Worm (Caenorhabditis elegans) whole organism, mixed stage, embryonic: Measurements from ENCODE around the gene ceh-90.

Experiments
- ceh-39 ChIP-seq: fragments of 150-350 bp; optimal IDR thresholded peaks from 2 replicates; lab custom pipeline; 2014; ENCODE audit warnings: missing biosample characterization, missing genetic modification characterization
- ceh-83 ChIP-seq: fragments of 200-800 bp; sonication (Bioruptor generic); optimal IDR thresholded peaks from 2 replicates; lab custom pipeline; 2018; ENCODE audit warnings: mild to moderate bottlenecking, missing genetic modification characterization, missing compliant biosample characterization
- ces-1 ChIP-seq: fragments of 150-350 bp; optimal IDR thresholded peaks from 2 replicates; lab custom pipeline; 2014; ENCODE audit warnings: missing biosample characterization, missing genetic modification reagents, missing genetic modification characterization
- drap-1 ChIP-seq: fragments of 200-800 bp; sonication (Bioruptor generic); optimal IDR thresholded peaks from 3 replicates; lab custom pipeline; 2018; ENCODE audit warnings: mild to moderate bottlenecking, missing genetic modification characterization, missing compliant biosample characterization
- elt-3 ChIP-seq: fragments of 150-350 bp; optimal IDR thresholded peaks from 2 replicates; lab custom pipeline; 2014; ENCODE audit warnings: missing biosample characterization, missing genetic modification characterization
- ham-2 ChIP-seq: fragments of 200-800 bp; sonication (Bioruptor generic); optimal IDR thresholded peaks from 2 replicates; lab custom pipeline; 2018; ENCODE audit warnings: mild to moderate bottlenecking, missing genetic modification characterization, missing compliant biosample characterization
- hlh-1 ChIP-seq: fragments of 150-350 bp; optimal IDR thresholded peaks from 2 replicates; lab custom pipeline; 2014; ENCODE audit warnings: missing biosample characterization, missing genetic modification reagents, missing genetic modification characterization
- lin-13 ChIP-seq: fragments of 150-350 bp; optimal IDR thresholded peaks from 2 replicates; lab custom pipeline; 2014; ENCODE audit warnings: missing biosample characterization, missing genetic modification characterization
- lin-32 ChIP-seq: fragments of 200-800 bp; sonication (Bioruptor generic); optimal IDR thresholded peaks from 2 replicates; lab custom pipeline; 2018; ENCODE audit warnings: mild to moderate bottlenecking, missing genetic modification characterization, missing compliant biosample characterization
- lsy-2 ChIP-seq: fragments of 150-350 bp; optimal IDR thresholded peaks from 2 replicates; lab custom pipeline; 2014; ENCODE audit warnings: missing biosample characterization, missing genetic modification characterization
- mab-5 ChIP-seq: fragments of 150-350 bp; optimal IDR thresholded peaks from 2 replicates; lab custom pipeline; 2014; ENCODE audit warnings: missing biosample characterization, missing genetic modification characterization
- mep-1 ChIP-seq: fragments of 150-350 bp; optimal IDR thresholded peaks from 2 replicates; lab custom pipeline; 2017; ENCODE audit warnings: missing biosample characterization, missing genetic modification reagents, missing genetic modification characterization, inconsistent platforms
- nhr-2 ChIP-seq: fragments of 150-350 bp; optimal IDR thresholded peaks from 2 replicates; lab custom pipeline; 2014; ENCODE audit warnings: missing biosample characterization, missing genetic modification characterization
- nhr-237 ChIP-seq: fragments of 150-350 bp; optimal IDR thresholded peaks from 2 replicates; lab custom pipeline; 2014; ENCODE audit warnings: missing biosample characterization, missing genetic modification characterization
- nhr-28 ChIP-seq: fragments of 150-350 bp; optimal IDR thresholded peaks from 2 replicates; lab custom pipeline; 2014; ENCODE audit warnings: missing biosample characterization, missing genetic modification characterization
- pha-4 ChIP-seq: fragments of 150-350 bp; optimal IDR thresholded peaks from 2 replicates; lab custom pipeline; 2018; ENCODE audit warnings: missing biosample characterization, missing genetic modification reagents, missing genetic modification characterization
- tbx-8 ChIP-seq: fragments of 200-800 bp; sonication (Bioruptor generic); optimal IDR thresholded peaks from 2 replicates; lab custom pipeline; 2018; ENCODE audit warnings: mild to moderate bottlenecking, missing genetic modification characterization, moderate library complexity, missing compliant biosample characterization
- unc-120 ChIP-seq: sonication (generic microtip); optimal IDR thresholded peaks from 2 replicates; lab custom pipeline; 2017; ENCODE audit warnings: missing genetic modification characterization, missing compliant biosample characterization; ENCODE audit not compliant: poor library complexity, severe bottlenecking
- zip-8 ChIP-seq: fragments of 150-350 bp; optimal IDR thresholded peaks from 2 replicates; lab custom pipeline; 2014; ENCODE audit warnings: missing biosample characterization, missing genetic modification characterization
- ztf-11 ChIP-seq: fragments of 150-350 bp; optimal IDR thresholded peaks from 2 replicates; lab custom pipeline; 2014; ENCODE audit warnings: missing biosample characterization, missing genetic modification characterization

ceh-90 gene

DNA sequence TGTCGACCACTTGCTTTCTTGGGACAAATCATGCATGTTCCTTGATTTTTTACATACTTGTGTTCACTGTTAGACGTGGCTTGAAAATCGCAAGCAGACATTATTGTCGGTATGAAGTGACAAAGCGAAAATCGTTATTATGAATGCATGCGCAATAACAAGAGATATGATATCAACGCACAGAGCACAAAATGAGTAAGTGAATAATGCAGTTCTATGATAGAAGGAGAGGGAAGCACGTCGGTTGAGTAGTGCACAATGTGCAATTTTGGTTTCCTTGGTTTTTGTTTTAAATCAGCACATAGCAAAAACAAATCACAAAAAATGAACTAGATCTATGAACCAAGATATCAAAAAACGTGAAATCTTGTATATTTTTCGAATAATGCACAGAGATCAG is 43.5 kb downstream of the ceh-90 start, which contains the start of gene nhr-281:
Gene nhr-281 (minus strand): TSS at position 101 of the 400 bp plus-strand sequence.
- TF ChIP-seq mep-1 (tag; lab: Kevin White, UChicago) (no peak), ham-2 (GFP tag; lab: Kevin White, UChicago) (no peak), unc-120 (tag; lab: Kevin White, UChicago) (no peak), ztf-11 (no peak), lin-32 (GFP tag; lab: Kevin White, UChicago) (no peak), tbx-8 (GFP tag; lab: Kevin White, UChicago) (no peak), ceh-39 (tag; lab: Kevin White, UChicago) (no peak), drap-1 (GFP tag; lab: Kevin White, UChicago) (no peak), lsy-2 (tag; lab: Kevin White, UChicago) (no peak), nhr-237 (no peak), hlh-1 (tag; lab: Kevin White, UChicago) (no peak), pha-4 (tag; lab: Kevin White, UChicago) (no peak), mab-5 (tag; lab: Kevin White, UChicago) (no peak), nhr-2 (tag; lab: Kevin White, UChicago) (no peak), ces-1 (no peak), nhr-28 (tag; lab: Kevin White, UChicago) (no peak), lin-13 (tag; lab: Kevin White, UChicago) (no peak), elt-3 (no peak)

DNA sequence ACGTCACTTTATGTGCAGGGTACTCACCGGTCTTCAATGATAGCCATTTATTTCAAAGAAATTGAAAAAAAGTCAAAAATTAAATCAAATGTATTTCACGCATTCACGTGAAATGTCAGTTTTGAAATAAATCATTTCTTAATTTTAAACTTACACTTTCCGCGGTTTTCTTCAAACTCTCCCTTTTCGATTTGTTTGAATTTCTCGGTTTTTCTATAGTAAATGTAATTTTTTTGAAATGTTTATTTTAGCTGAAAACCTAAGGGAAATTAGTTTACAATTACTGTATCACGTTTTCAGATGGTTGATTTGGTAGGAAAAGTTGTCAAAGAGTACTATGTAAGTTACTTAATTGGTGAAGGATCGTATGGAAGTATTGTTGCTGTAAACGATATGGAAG is 48.6 kb downstream of the ceh-90 start, which contains the start of gene F16B12.7:
Gene F16B12.7 (plus strand): TSS at position 301 of the 400 bp plus-strand sequence.
- TF ChIP-seq ztf-11 (no peak), nhr-2 (tag; lab: Kevin White, UChicago) (no peak), ceh-83 (GFP tag; lab: Kevin White, UChicago) (no peak), zip-8 (tag; lab: Kevin White, UChicago) (no peak), mep-1 (tag; lab: Kevin White, UChicago) (no peak), pha-4 (tag; lab: Kevin White, UChicago) (no peak)
- TF ChIP-seq, all 35 proteins: peak for 0
